Worm (Caenorhabditis elegans) whole organism, L4/young adult: ENCODE results near the gene aqp-5.

Experiments
- W03F9.2 ChIP-seq: fragments of 150-350 bp; optimal IDR thresholded peaks from 2 replicates; lab custom pipeline; 2014; ENCODE audit warnings: missing biosample characterization, missing genetic modification characterization
- dao-5 ChIP-seq: sonication (generic microtip); optimal IDR thresholded peaks from 2 replicates; lab custom pipeline; 2016; ENCODE audit warnings: missing genotype, missing genetic modification characterization, moderate library complexity, missing compliant biosample characterization
- him-1 ChIP-seq: sonication (generic microtip); optimal IDR thresholded peaks from 2 replicates; lab custom pipeline; 2016; ENCODE audit warnings: missing genotype, missing genetic modification reagents, missing genetic modification characterization, missing compliant biosample characterization

DNA sequence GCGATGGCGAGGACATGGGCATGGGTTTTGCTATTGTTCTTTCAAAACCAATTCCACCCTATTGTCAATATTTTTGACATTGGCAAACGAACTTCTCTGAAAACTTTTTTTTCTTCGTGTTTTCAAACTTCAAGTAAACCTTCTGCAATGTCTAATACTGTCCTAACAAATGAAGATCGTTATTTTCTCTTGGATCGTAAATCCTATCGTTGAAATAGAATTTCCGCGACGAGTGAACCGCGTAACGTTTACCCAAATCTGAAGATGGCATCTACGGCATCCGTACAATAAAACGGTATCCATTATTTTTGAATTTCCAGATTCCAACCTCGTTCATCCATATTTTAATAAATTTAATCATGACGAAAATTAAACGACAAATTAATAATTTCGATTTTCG is 14.0 kb downstream of the aqp-5 start, which contains the start of gene C35A5.5:
- TF ChIP-seq him-1 (tag; lab: Kevin White, UChicago): no peak
- no peak for TF ChIP-seq dao-5
- TF ChIP-seq W03F9.2 (tag; lab: Kevin White, UChicago): no peak
